Worm (Caenorhabditis elegans): ENCODE results near the gene F09E5.12.

DNA sequence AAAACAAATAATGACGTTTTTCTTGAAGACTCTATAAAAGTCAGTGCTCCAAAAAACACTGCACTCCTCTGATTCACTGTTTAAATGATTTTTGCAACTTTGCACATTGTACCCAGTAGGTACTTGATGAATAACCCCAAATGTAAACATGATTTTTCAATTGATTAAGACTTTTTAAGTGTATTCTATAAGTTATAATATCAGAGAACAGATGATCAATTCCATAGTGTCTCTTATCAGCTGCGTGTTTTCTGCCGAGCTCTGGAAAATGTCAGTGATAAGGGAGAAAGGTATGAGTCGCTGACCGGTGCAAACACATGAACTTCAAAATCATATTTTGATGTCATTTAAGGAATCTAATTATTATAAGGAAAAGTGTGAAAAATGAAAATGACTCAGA, 46.8 kb downstream of the F09E5.12 start:
- TF ChIP-seq zip-8 (tag; optimal IDR thresholded peaks at IDR 0.05) (no peak), cnd-1 (tag; optimal IDR thresholded peaks at IDR 0.05) (no peak), ztf-11 (tag; optimal IDR thresholded peaks at IDR 0.05) (no peak), unc-39 (tag; optimal IDR thresholded peaks at IDR 0.05) (no peak), bed-3 (GFP tag; optimal IDR thresholded peaks at IDR 0.05) (no peak), nhr-28 (tag; optimal IDR thresholded peaks at IDR 0.05) (no peak), elt-3 (tag; optimal IDR thresholded peaks at IDR 0.05) (no peak), nhr-12 (tag; optimal IDR thresholded peaks at IDR 0.05) (no peak), mep-1 (tag; optimal IDR thresholded peaks at IDR 0.05) (no peak), elt-1 (tag; optimal IDR thresholded peaks at IDR 0.05; ENCODE audit: borderline replicate concordance, insufficient read depth) (no peak), ceh-43 (GFP tag; optimal IDR thresholded peaks at IDR 0.05) (no peak), lin-13 (tag; optimal IDR thresholded peaks at IDR 0.05) (no peak), nhr-76 (tag; optimal IDR thresholded peaks at IDR 0.05) (no peak)
